Fruit fly (Drosophila melanogaster): Measurements from ENCODE around the gene CG7916.

Gene CG7916

DNA sequence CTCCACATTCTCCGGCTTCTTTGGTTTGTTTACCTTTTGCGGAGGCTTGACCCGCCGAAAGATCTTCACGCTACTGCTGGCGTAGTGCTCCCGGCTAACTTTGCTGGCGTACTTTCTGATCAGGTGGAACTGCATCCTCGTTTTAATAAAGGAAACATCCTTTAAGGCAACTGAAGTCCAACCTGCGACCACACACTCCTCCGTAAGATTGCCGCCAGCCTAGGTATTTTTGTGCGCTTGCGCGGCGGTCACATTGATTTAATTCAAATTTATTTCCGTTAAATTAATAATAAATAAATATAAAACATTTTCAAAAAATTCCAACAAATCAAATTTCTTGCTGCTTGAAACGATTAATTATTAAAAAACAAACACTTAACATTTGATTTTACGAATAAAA, 19.0 kb upstream of the CG7916 start, which contains the start of gene PolG1:
TSS of gene PolG1 (minus strand) at position 216 of the 400 bp plus-strand sequence.
- no peak for TF ChIP-seq fd96Ca (GFP tag; IDR thresholded peaks at IDR 0.05)
- no peak for TF ChIP-seq Ets98B (GFP tag; IDR thresholded peaks at IDR 0.05)
- TF ChIP-seq Pif1B (GFP tag; optimal IDR thresholded peaks at IDR 0.05): no peak
- TF ChIP-seq CG14655 (GFP tag; optimal IDR thresholded peaks at IDR 0.05): no peak
- no peak for TF ChIP-seq CG13204 (GFP tag; optimal IDR thresholded peaks at IDR 0.05)
- no peak for TF ChIP-seq rn (GFP tag; IDR thresholded peaks at IDR 0.05)
- TF ChIP-seq CG9948 (tag; optimal IDR thresholded peaks at IDR 0.05): no peak
- no peak for TF ChIP-seq EcR (GFP tag; optimal IDR thresholded peaks at IDR 0.05)
- TF ChIP-seq CG12605 (GFP tag; IDR thresholded peaks at IDR 0.05): no peak
- TF ChIP-seq CG15710 (tag; optimal IDR thresholded peaks at IDR 0.05): no peak
- no peak for TF ChIP-seq CG10348 (GFP tag; IDR thresholded peaks at IDR 0.05)
- no peak for TF ChIP-seq Pif1A (GFP tag; optimal IDR thresholded peaks at IDR 0.05)
- no peak for TF ChIP-seq CG4496 (GFP tag; IDR thresholded peaks at IDR 0.05)

DNA sequence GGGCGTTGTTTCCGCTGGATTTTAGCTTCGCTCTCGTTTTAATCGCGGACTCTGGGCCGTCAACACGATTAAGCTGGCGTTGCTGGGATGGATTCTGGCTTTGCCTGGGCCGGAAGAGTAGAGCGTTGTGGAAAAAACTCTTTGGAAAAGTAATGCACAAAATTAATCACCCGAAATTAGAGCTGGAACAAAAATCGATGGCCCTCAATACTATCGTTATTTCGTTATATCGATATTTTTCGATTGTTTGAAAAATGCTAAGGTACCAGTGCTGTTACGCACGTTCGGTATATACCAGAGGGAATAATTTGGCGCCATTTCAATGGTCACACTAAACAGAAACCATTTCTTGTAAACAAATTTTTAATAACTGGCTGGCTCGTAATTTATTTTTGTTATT, 17.0 kb upstream of the CG7916 start, which contains the start of the genes Arpc1 and Orc5:
TSS of gene Arpc1 (minus strand) at position 202 of the 400 bp plus-strand sequence.
TSS of gene Orc5 (plus strand) at position 298 of the 400 bp plus-strand sequence.
- TF ChIP-seq CG8159 (tag; optimal IDR thresholded peaks at IDR 0.05) (no peak), rn (GFP tag; IDR thresholded peaks at IDR 0.05) (no peak), fd96Ca (GFP tag; IDR thresholded peaks at IDR 0.05) (no peak), CG8301 (tag; optimal IDR thresholded peaks at IDR 0.05) (no peak), Pif1B (GFP tag; optimal IDR thresholded peaks at IDR 0.05) (no peak), CG17806 (tag; optimal IDR thresholded peaks at IDR 0.05) (no peak), D1 (tag; optimal IDR thresholded peaks at IDR 0.05) (no peak), CG9948 (tag; optimal IDR thresholded peaks at IDR 0.05) (no peak), CG15710 (tag; optimal IDR thresholded peaks at IDR 0.05) (no peak), Snoo (tag; optimal IDR thresholded peaks at IDR 0.05) (no peak), CG10348 (GFP tag; IDR thresholded peaks at IDR 0.05) (no peak), CG12605 (GFP tag; IDR thresholded peaks at IDR 0.05) (no peak)

DNA sequence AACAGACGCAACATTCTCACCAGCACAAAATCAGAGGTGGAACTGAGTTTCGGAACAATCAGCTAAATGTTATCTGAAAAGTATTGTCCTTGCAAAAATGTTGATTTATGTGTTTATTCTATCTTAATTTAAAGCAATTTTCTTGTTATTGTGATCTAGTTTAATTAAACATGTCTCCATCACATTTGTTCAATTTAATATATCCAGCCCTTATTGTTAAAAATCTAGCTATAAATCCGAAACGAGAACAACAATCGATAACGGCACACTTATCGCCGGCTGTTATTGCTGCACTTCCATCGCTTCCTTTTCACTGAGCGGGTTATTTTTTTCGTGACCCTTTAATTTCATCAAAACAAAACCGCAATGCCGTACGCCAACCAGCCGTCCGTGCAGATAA, 13.5 kb upstream of the CG7916 start, which contains the start of the genes GatC, PolG2 and Polr2C:
TSS of gene GatC (minus strand) at position 48 of the 400 bp plus-strand sequence.
TSS of gene PolG2 (minus strand) at position 48 of the 400 bp plus-strand sequence.
TSS of gene Polr2C (plus strand) at position 280 of the 400 bp plus-strand sequence.
- TF ChIP-seq CG13204 (GFP tag; optimal IDR thresholded peaks at IDR 0.05): no peak
- TF ChIP-seq Pif1A (GFP tag; optimal IDR thresholded peaks at IDR 0.05): no peak
- TF ChIP-seq CG17806 (tag; optimal IDR thresholded peaks at IDR 0.05): no peak
- no peak for TF ChIP-seq rn (GFP tag; IDR thresholded peaks at IDR 0.05)
- peak; percentile 2 for TF ChIP-seq CG15710 (tag; optimal IDR thresholded peaks at IDR 0.05)
- TF ChIP-seq Snoo (tag; optimal IDR thresholded peaks at IDR 0.05): no peak
- no peak for TF ChIP-seq CG9948 (tag; optimal IDR thresholded peaks at IDR 0.05)

DNA sequence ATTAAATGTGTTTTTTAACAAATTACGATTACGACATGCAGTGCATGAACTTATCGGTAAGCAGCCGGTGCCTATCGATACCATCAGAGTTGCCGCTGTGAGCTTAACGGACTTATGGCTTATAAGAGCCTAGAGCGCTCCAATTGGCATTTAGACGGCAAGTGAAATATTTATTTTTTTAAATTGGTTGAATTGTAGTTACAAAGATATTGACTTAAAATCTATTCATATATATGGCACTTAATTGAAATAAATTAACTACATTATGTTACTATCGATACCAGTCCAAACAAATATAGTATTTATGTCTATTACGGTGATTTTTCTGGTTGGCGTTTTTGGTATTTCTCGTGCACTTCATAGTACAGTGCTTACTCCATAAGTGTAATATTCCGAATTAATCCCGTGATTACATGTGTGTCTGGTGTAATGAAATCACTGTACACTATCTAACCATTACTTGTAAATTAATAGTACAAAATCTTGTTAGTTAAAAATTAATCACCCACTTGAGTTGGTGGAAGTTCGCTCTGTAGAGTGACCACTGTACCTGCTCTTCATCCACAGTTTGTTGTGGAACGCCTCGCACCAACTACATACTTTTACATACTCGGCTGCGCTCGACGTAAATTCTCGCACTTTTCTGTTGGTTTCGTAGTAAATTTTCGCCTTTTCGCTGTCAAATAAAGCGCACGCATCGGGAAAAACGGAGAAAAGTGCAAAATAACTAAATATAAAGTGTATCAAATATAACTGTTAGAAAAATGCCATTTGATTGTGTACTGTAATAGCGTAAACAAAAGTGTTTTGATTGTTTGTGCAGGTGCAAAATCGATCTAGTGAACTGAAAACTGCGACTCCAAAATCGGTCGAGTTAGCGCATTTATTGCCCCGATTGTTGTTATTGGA, 11.3 kb upstream of the CG7916 start, which contains the start of the genes mRpS23 and CenG1A:
TSS of gene mRpS23 (minus strand) at position 71 of the 909 bp plus-strand sequence.
TSS of gene CenG1A (plus strand) at position 563 of the 909 bp plus-strand sequence.
- TF ChIP-seq gl (tag; optimal IDR thresholded peaks at IDR 0.05) (peak; percentile 100), CG32121 (GFP tag; IDR thresholded peaks at IDR 0.05) (peak; percentile 100), CG9948 (tag; optimal IDR thresholded peaks at IDR 0.05) (peak; percentile 100), EcR (GFP tag; optimal IDR thresholded peaks at IDR 0.05) (peak; percentile 67), CG15710 (tag; optimal IDR thresholded peaks at IDR 0.05) (peak; percentile 100), D1 (tag; optimal IDR thresholded peaks at IDR 0.05) (no peak), CG14655 (GFP tag; optimal IDR thresholded peaks at IDR 0.05) (peak; percentile 100), Pif1A (GFP tag; optimal IDR thresholded peaks at IDR 0.05) (peak; percentile 100), Snoo (tag; optimal IDR thresholded peaks at IDR 0.05) (peak; percentile 100), CG34367 (tag; optimal IDR thresholded peaks at IDR 0.05) (peak; percentile 100), CG12605 (GFP tag; IDR thresholded peaks at IDR 0.05) (peak; percentile 100), CG4496 (GFP tag; IDR thresholded peaks at IDR 0.05) (peak; percentile 100), CG8301 (tag; optimal IDR thresholded peaks at IDR 0.05) (peak; percentile 100), CG17806 (tag; optimal IDR thresholded peaks at IDR 0.05) (peak; percentile 100), CG8159 (tag; optimal IDR thresholded peaks at IDR 0.05) (peak; percentile 100), fd96Ca (GFP tag; IDR thresholded peaks at IDR 0.05) (peak; percentile 100), Pif1B (GFP tag; optimal IDR thresholded peaks at IDR 0.05) (peak; percentile 100), Ets98B (GFP tag; IDR thresholded peaks at IDR 0.05) (peak; percentile 100), CG10348 (GFP tag; IDR thresholded peaks at IDR 0.05) (peak; percentile 99), CG13204 (GFP tag; optimal IDR thresholded peaks at IDR 0.05) (no peak), rn (GFP tag; IDR thresholded peaks at IDR 0.05) (peak; percentile 100)

- TF ChIP-seq Pif1B (GFP tag; optimal IDR thresholded peaks at IDR 0.05): no peak
- no peak for TF ChIP-seq CG8159 (tag; optimal IDR thresholded peaks at IDR 0.05)
- TF ChIP-seq Snoo (tag; optimal IDR thresholded peaks at IDR 0.05): no peak
- no peak for TF ChIP-seq EcR (GFP tag; optimal IDR thresholded peaks at IDR 0.05)
- TF ChIP-seq fd96Ca (GFP tag; IDR thresholded peaks at IDR 0.05): no peak
- no peak for TF ChIP-seq Ets98B (GFP tag; IDR thresholded peaks at IDR 0.05)
- no peak for TF ChIP-seq CG15710 (tag; optimal IDR thresholded peaks at IDR 0.05)
Observed at dm6 chr2L:13835959-13836358, 10.6 kb upstream of the CG7916 start.

- TF ChIP-seq CG14655 (GFP tag; optimal IDR thresholded peaks at IDR 0.05) (no peak), CG12605 (GFP tag; IDR thresholded peaks at IDR 0.05) (no peak), Pif1A (GFP tag; optimal IDR thresholded peaks at IDR 0.05) (no peak), Snoo (tag; optimal IDR thresholded peaks at IDR 0.05) (no peak), EcR (GFP tag; optimal IDR thresholded peaks at IDR 0.05) (no peak), CG8159 (tag; optimal IDR thresholded peaks at IDR 0.05) (no peak), fd96Ca (GFP tag; IDR thresholded peaks at IDR 0.05) (no peak), Ets98B (GFP tag; IDR thresholded peaks at IDR 0.05) (no peak), CG10348 (GFP tag; IDR thresholded peaks at IDR 0.05) (no peak), CG32121 (GFP tag; IDR thresholded peaks at IDR 0.05) (no peak), CG9948 (tag; optimal IDR thresholded peaks at IDR 0.05) (no peak), CG17806 (tag; optimal IDR thresholded peaks at IDR 0.05) (no peak), gl (tag; optimal IDR thresholded peaks at IDR 0.05) (no peak), CG4496 (GFP tag; IDR thresholded peaks at IDR 0.05) (no peak), CG8301 (tag; optimal IDR thresholded peaks at IDR 0.05) (no peak), rn (GFP tag; IDR thresholded peaks at IDR 0.05) (no peak), CG13204 (GFP tag; optimal IDR thresholded peaks at IDR 0.05) (no peak), Pif1B (GFP tag; optimal IDR thresholded peaks at IDR 0.05) (no peak), CG15710 (tag; optimal IDR thresholded peaks at IDR 0.05) (no peak), CG34367 (tag; optimal IDR thresholded peaks at IDR 0.05) (no peak)
Observed at dm6 chr2L:13837579-13837978, 9.0 kb upstream of the CG7916 start.

All from whole organism, pupa.